Worm (Caenorhabditis elegans): ENCODE measurements around the gene R53.4.

Gene R53.4

DNA sequence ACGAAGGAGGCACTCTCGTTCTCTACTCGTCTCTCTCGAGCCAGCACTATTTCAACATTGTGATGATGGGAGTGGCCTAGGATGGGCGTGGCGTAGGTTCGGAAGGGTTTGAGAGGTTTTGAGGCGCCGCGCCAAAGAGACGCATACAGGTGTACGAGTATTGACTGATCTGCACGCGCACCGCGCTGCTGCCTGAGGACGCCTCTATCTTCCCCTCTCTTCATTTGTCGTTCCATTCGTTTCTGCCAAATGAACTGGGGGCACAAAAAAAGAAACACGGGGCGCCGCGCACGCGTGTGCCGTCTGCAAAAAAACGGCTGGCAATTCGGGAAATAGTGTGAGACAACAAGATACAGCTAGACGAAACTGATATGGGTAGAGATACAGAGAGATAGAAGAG lies 48.2 kb upstream of the R53.4 start, which contains the start of gene lec-2:
Gene lec-2 (minus strand): TSS at position 171 of the 400 bp plus-strand sequence.
- peak; percentile 74 for TF ChIP-seq pag-3 (tag; optimal IDR thresholded peaks at IDR 0.05; ENCODE audit: borderline replicate concordance, insufficient read depth)
- TF ChIP-seq swsn-7 (tag; optimal IDR thresholded peaks at IDR 0.05), result peak; percentile 28
- TF ChIP-seq ets-5 (GFP tag; IDR thresholded peaks at IDR 0.05), result no peak
- no peak for TF ChIP-seq nhr-28 (tag; optimal IDR thresholded peaks at IDR 0.05)
- no peak for TF ChIP-seq zip-4 (GFP tag; optimal IDR thresholded peaks at IDR 0.05)
- no peak for TF ChIP-seq lir-3 (tag; optimal IDR thresholded peaks at IDR 0.05; ENCODE audit: poor library complexity)
- no peak for TF ChIP-seq nhr-237 (tag; optimal IDR thresholded peaks at IDR 0.05)
- TF ChIP-seq unc-86 (tag; optimal IDR thresholded peaks at IDR 0.05), result no peak
- no peak for TF ChIP-seq ceh-90 (tag; optimal IDR thresholded peaks at IDR 0.05)
- TF ChIP-seq lin-13 (GFP tag; optimal IDR thresholded peaks at IDR 0.05), result no peak
- TF ChIP-seq xbp-1 (tag; optimal IDR thresholded peaks at IDR 0.05), result no peak
- peak in 1 of 2 experiments; percentile 19 for TF ChIP-seq lsy-2 (tag; optimal IDR thresholded peaks at IDR 0.05)
- no peak for TF ChIP-seq mep-1 (tag; optimal IDR thresholded peaks at IDR 0.05)
- no peak for TF ChIP-seq mab-9 (GFP tag; IDR thresholded peaks at IDR 0.05)
- no peak for TF ChIP-seq mef-2 (tag; optimal IDR thresholded peaks at IDR 0.05)
- TF ChIP-seq vab-15 (tag; optimal IDR thresholded peaks at IDR 0.05), result no peak
- TF ChIP-seq ceh-88 (GFP tag; IDR thresholded peaks at IDR 0.05), result no peak
- TF ChIP-seq efl-3 (GFP tag; optimal IDR thresholded peaks at IDR 0.05), result no peak
- TF ChIP-seq hlh-4 (tag; optimal IDR thresholded peaks at IDR 0.05), result no peak
- no peak for TF ChIP-seq sox-4 (tag; optimal IDR thresholded peaks at IDR 0.05)
- no peak for TF ChIP-seq hpl-2 (GFP tag; optimal IDR thresholded peaks at IDR 0.05)
- TF ChIP-seq snu-23 (GFP tag; optimal IDR thresholded peaks at IDR 0.05), result no peak
- TF ChIP-seq nhr-76 (tag; optimal IDR thresholded peaks at IDR 0.05), result no peak
- no peak for TF ChIP-seq Y116A8C.19 (tag; optimal IDR thresholded peaks at IDR 0.05; ENCODE audit: borderline replicate concordance)
- TF ChIP-seq tlp-1 (tag; optimal IDR thresholded peaks at IDR 0.05), result no peak
- no peak for TF ChIP-seq ama-1 (optimal IDR thresholded peaks at IDR 0.05)
- TF ChIP-seq ceh-63 (GFP tag; optimal IDR thresholded peaks at IDR 0.05), result no peak
- TF ChIP-seq rnt-1 (tag; optimal IDR thresholded peaks at IDR 0.05), result no peak
- no peak for TF ChIP-seq blmp-1 (tag; optimal IDR thresholded peaks at IDR 0.05)
- TF ChIP-seq fkh-10 (GFP tag; optimal IDR thresholded peaks at IDR 0.05), result no peak
- TF ChIP-seq sptf-1 (tag; optimal IDR thresholded peaks at IDR 0.05), result no peak
- no peak for TF ChIP-seq zag-1 (tag; optimal IDR thresholded peaks at IDR 0.05)
- TF ChIP-seq ztf-11 (tag; optimal IDR thresholded peaks at IDR 0.05), result no peak
- TF ChIP-seq nhr-19 (GFP tag; conservative IDR thresholded peaks at IDR 0.05), result peak; percentile 7
- peak in 1 of 2 experiments; percentile 45 for TF ChIP-seq mdl-1 (tag; optimal IDR thresholded peaks at IDR 0.05)
- peak in 1 of 3 experiments; percentile 3 for TF ChIP-seq ceh-82 (tag; optimal IDR thresholded peaks at IDR 0.05)
- TF ChIP-seq unc-62 (GFP tag; optimal IDR thresholded peaks at IDR 0.05), result no peak
- TF ChIP-seq alr-1 (tag; optimal IDR thresholded peaks at IDR 0.05; ENCODE audit: borderline replicate concordance), result no peak
- TF ChIP-seq egl-13 (tag; optimal IDR thresholded peaks at IDR 0.05), result no peak
- no peak for TF ChIP-seq jun-1 (tag; optimal IDR thresholded peaks at IDR 0.05)
- no peak for TF ChIP-seq unc-98 (GFP tag; IDR thresholded peaks at IDR 0.05)
- TF ChIP-seq aha-1 (tag; optimal IDR thresholded peaks at IDR 0.05), result no peak
- TF ChIP-seq ces-1 (GFP tag; optimal IDR thresholded peaks at IDR 0.05), result no peak
- no peak for TF ChIP-seq sup-37 (GFP tag; optimal IDR thresholded peaks at IDR 0.05)
- TF ChIP-seq hlh-17 (GFP tag; optimal IDR thresholded peaks at IDR 0.05; ENCODE audit: borderline replicate concordance), result no peak
- TF ChIP-seq C34B4.2 (tag; optimal IDR thresholded peaks at IDR 0.05), result no peak
- TF ChIP-seq isw-1 (GFP tag; IDR thresholded peaks at IDR 0.05), result no peak
- no peak for TF ChIP-seq dsc-1 (tag; optimal IDR thresholded peaks at IDR 0.05)
- TF ChIP-seq nhr-77 (tag; optimal IDR thresholded peaks at IDR 0.05), result no peak
- TF ChIP-seq egl-27 (tag; optimal IDR thresholded peaks at IDR 0.05), result no peak
- no peak for TF ChIP-seq irx-1 (tag; optimal IDR thresholded peaks at IDR 0.05)
- no peak for TF ChIP-seq fos-1 (tag; optimal IDR thresholded peaks at IDR 0.05)
- no peak for TF ChIP-seq pqm-1 (tag; optimal IDR thresholded peaks at IDR 0.05)
- peak in 1 of 6 experiments; percentile 18 for TF ChIP-seq elt-3 (tag; optimal IDR thresholded peaks at IDR 0.05)

All from whole organism, L1 larva.